Fruit fly (Drosophila melanogaster) whole organism, embryonic: ENCODE results near the gene kek6.
A peak's percentile ranks its signal among the peaks of the same experiment; 100 is the strongest.

ENCODE experiments used
- Ada2b ChIP-seq: fragments of 200-800 bp; sonication (Bioruptor generic); IDR thresholded peaks from 2 replicates; pipeline ENCODE4 v1.3.6; 2022; ENCODE audit warnings: missing biosample characterization, missing genetic modification characterization
- BEAF-32 ChIP-seq: fragments of 200-800 bp; sonication (Bioruptor generic); optimal IDR thresholded peaks from 3 replicates; lab custom pipeline; 2017; ENCODE audit warnings: missing biosample characterization, missing genetic modification characterization, mild to moderate bottlenecking, moderate library complexity, missing genetic modification reagents
- CG13775 ChIP-seq: fragments of 200-800 bp; sonication (Bioruptor generic); optimal IDR thresholded peaks from 3 replicates; lab custom pipeline; 2017; ENCODE audit warnings: missing biosample characterization, mild to moderate bottlenecking, missing genetic modification characterization
- CG1529 ChIP-seq: fragments of 200-800 bp; sonication (Bioruptor generic); optimal IDR thresholded peaks from 3 replicates; lab custom pipeline; 2018; ENCODE audit warnings: missing biosample characterization, missing genetic modification characterization
- CG1647 ChIP-seq: fragments of 200-800 bp; sonication (Bioruptor generic); optimal IDR thresholded peaks from 3 replicates; lab custom pipeline; 2016; ENCODE audit warnings: missing biosample characterization, missing genetic modification characterization
- CG16813 ChIP-seq: fragments of 200-800 bp; sonication (Bioruptor generic); IDR thresholded peaks from 3 replicates; pipeline ENCODE4 v1.3.6; 2022; ENCODE audit warnings: missing biosample characterization, missing genetic modification characterization; ENCODE audit not compliant: partially characterized antibody
- CG18262 ChIP-seq: fragments of 200-800 bp; optimal IDR thresholded peaks from 3 replicates; lab custom pipeline; 2019; ENCODE audit warnings: missing biosample characterization, mild to moderate bottlenecking, missing genetic modification characterization, moderate library complexity
- CG30403 ChIP-seq: fragments of 200-800 bp; sonication (Bioruptor generic); optimal IDR thresholded peaks from 3 replicates; lab custom pipeline; 2016; ENCODE audit warnings: missing biosample characterization, missing genetic modification characterization
- CG42726 ChIP-seq: fragments of 200-800 bp; sonication (Bioruptor generic); IDR thresholded peaks from 2 replicates; pipeline ENCODE4 v1.3.6; 2022; ENCODE audit warnings: missing biosample characterization, missing genetic modification characterization; ENCODE audit not compliant: partially characterized antibody
- CG4730 ChIP-seq: fragments of 200-800 bp; sonication (Bioruptor generic); IDR thresholded peaks from 2 replicates; pipeline ENCODE4 v1.3.6; 2022; ENCODE audit warnings: missing biosample characterization, missing genetic modification characterization
- CG7928 ChIP-seq: fragments of 200-800 bp; sonication (Bioruptor generic); optimal IDR thresholded peaks from 2 replicates; lab custom pipeline; 2017; ENCODE audit warnings: missing biosample characterization, mild to moderate bottlenecking, missing genetic modification characterization
- CG7987 ChIP-seq: fragments of 200-800 bp; sonication (Bioruptor generic); optimal IDR thresholded peaks from 2 replicates; lab custom pipeline; 2018; ENCODE audit warnings: missing biosample characterization, mild to moderate bottlenecking, missing genetic modification characterization, moderate library complexity
- CG9932 ChIP-seq: fragments of 200-800 bp; sonication (Bioruptor generic); IDR thresholded peaks from 2 replicates; pipeline ENCODE4 v1.3.6; 2022; ENCODE audit warnings: missing biosample characterization, missing genetic modification characterization
- CTCF ChIP-seq: fragments of 200-800 bp; sonication (Bioruptor generic); optimal IDR thresholded peaks from 2 replicates; lab custom pipeline; 2017; ENCODE audit warnings: missing biosample characterization, mild to moderate bottlenecking, missing genetic modification characterization, moderate library complexity
- CoRest ChIP-seq: fragments of 200-800 bp; sonication (Bioruptor generic); optimal IDR thresholded peaks from 3 replicates; lab custom pipeline; 2018; ENCODE audit warnings: missing biosample characterization, mild to moderate bottlenecking, missing genetic modification characterization, moderate library complexity
- D19A ChIP-seq: fragments of 200-800 bp; optimal IDR thresholded peaks from 3 replicates; lab custom pipeline; 2019; ENCODE audit warnings: missing biosample characterization, mild to moderate bottlenecking, missing genetic modification characterization, moderate library complexity
- Doc3 ChIP-seq: fragments of 200-800 bp; sonication (Bioruptor generic); IDR thresholded peaks from 3 replicates; pipeline ENCODE4 v1.3.6; 2022; ENCODE audit warnings: missing biosample characterization, missing genetic modification characterization; ENCODE audit not compliant: partially characterized antibody
- Hmx ChIP-seq: fragments of 200-800 bp; sonication (Bioruptor generic); optimal IDR thresholded peaks from 2 replicates; lab custom pipeline; 2016; ENCODE audit warnings: missing biosample characterization, missing genetic modification characterization
- Hr39 ChIP-seq: fragments of >200 bp; optimal IDR thresholded peaks from 2 replicates; lab custom pipeline; 2017
- Hsf ChIP-seq: fragments of 200-800 bp; sonication (Bioruptor generic); optimal IDR thresholded peaks from 3 replicates; lab custom pipeline; 2016; ENCODE audit warnings: missing biosample characterization, missing genetic modification characterization
- Max ChIP-seq: fragments of 200-800 bp; sonication (Bioruptor generic); optimal IDR thresholded peaks from 2 replicates; lab custom pipeline; 2016; ENCODE audit warnings: missing biosample characterization, mild to moderate bottlenecking, missing genetic modification characterization
- Mes4 ChIP-seq: fragments of 200-800 bp; sonication (Bioruptor generic); optimal IDR thresholded peaks from 2 replicates; lab custom pipeline; 2016; ENCODE audit warnings: missing biosample characterization, missing genetic modification characterization
- Nf-YC ChIP-seq: fragments of 200-800 bp; optimal IDR thresholded peaks from 3 replicates; lab custom pipeline; 2019; ENCODE audit warnings: missing biosample characterization, mild to moderate bottlenecking, missing genetic modification characterization, moderate library complexity
- Sox102F ChIP-seq: fragments of 200-800 bp; sonication (Bioruptor generic); optimal IDR thresholded peaks from 2 replicates; lab custom pipeline; 2018; ENCODE audit warnings: missing biosample characterization, mild to moderate bottlenecking, missing genetic modification characterization, moderate library complexity
- Sry-β ChIP-seq: fragments of 200-800 bp; sonication (Bioruptor generic); optimal IDR thresholded peaks from 2 replicates; lab custom pipeline; 2018; ENCODE audit warnings: missing biosample characterization, mild to moderate bottlenecking, missing genetic modification characterization, moderate library complexity
- al ChIP-seq: fragments of 200-800 bp; sonication (Bioruptor generic); IDR thresholded peaks from 2 replicates; pipeline ENCODE4 v1.3.6; 2022; ENCODE audit warnings: missing biosample characterization, missing genetic modification characterization
- amos ChIP-seq: fragments of 200-800 bp; sonication (Bioruptor generic); IDR thresholded peaks from 2 replicates; pipeline ENCODE4 v1.3.6; 2022; ENCODE audit warnings: missing biosample characterization, missing genetic modification characterization; ENCODE audit not compliant: partially characterized antibody
- aop ChIP-seq: fragments of 200-800 bp; sonication (Bioruptor generic); IDR thresholded peaks from 2 replicates; pipeline ENCODE4 v1.3.6; 2022; ENCODE audit warnings: missing biosample characterization, missing genetic modification characterization
- bbx ChIP-seq: fragments of 200-800 bp; sonication (Bioruptor generic); IDR thresholded peaks from 2 replicates; pipeline ENCODE4 v1.3.6; 2022; ENCODE audit warnings: missing biosample characterization, missing genetic modification characterization; ENCODE audit not compliant: partially characterized antibody
- bowl ChIP-seq: fragments of 200-800 bp; sonication (Bioruptor generic); IDR thresholded peaks from 2 replicates; pipeline ENCODE4 v1.3.6; 2022; ENCODE audit warnings: missing biosample characterization, missing genetic modification characterization
- br ChIP-seq: fragments of >200 bp; optimal IDR thresholded peaks from 2 replicates; lab custom pipeline; 2017
- bsh ChIP-seq, 2 experiments: fragments of 200-800 bp; sonication (Bioruptor generic); optimal IDR thresholded peaks; 2 replicates each; lab custom pipeline; 2017 to 2018; ENCODE audit warnings: mild to moderate bottlenecking in 2 of 2, missing biosample characterization in 2 of 2, missing genetic modification characterization in 2 of 2, moderate library complexity in 1 of 2
- fru ChIP-seq: fragments of >200 bp; optimal IDR thresholded peaks from 2 replicates; lab custom pipeline; 2017
- gcm2 ChIP-seq: fragments of 200-800 bp; sonication (Bioruptor generic); optimal IDR thresholded peaks from 2 replicates; lab custom pipeline; 2016; ENCODE audit warnings: missing biosample characterization, missing genetic modification characterization
- grn ChIP-seq: fragments of 200-800 bp; sonication (Bioruptor generic); optimal IDR thresholded peaks from 3 replicates; lab custom pipeline; 2017; ENCODE audit warnings: missing biosample characterization, missing genetic modification characterization
- inv ChIP-seq: fragments of 200-800 bp; sonication (Bioruptor generic); IDR thresholded peaks from 2 replicates; pipeline ENCODE4 v1.3.6; 2022; ENCODE audit warnings: missing biosample characterization, missing genetic modification characterization; ENCODE audit not compliant: partially characterized antibody
- jigr1 ChIP-seq: fragments of 200-800 bp; sonication (Bioruptor generic); IDR thresholded peaks from 3 replicates; pipeline ENCODE4 v1.3.6; 2022; ENCODE audit warnings: missing biosample characterization, missing genetic modification characterization
- kay ChIP-seq: fragments of 200-800 bp; sonication (Bioruptor generic); optimal IDR thresholded peaks from 2 replicates; lab custom pipeline; 2016; ENCODE audit warnings: missing biosample characterization, missing genetic modification characterization
- lbe ChIP-seq: fragments of 200-800 bp; sonication (Bioruptor generic); optimal IDR thresholded peaks from 2 replicates; lab custom pipeline; 2016; ENCODE audit warnings: missing biosample characterization, mild to moderate bottlenecking, missing genetic modification characterization
- mld ChIP-seq: fragments of 200-800 bp; sonication (Bioruptor generic); IDR thresholded peaks from 3 replicates; pipeline ENCODE4 v1.3.6; 2022; ENCODE audit warnings: missing biosample characterization, missing genetic modification characterization; ENCODE audit not compliant: partially characterized antibody
- org-1 ChIP-seq: fragments of 200-800 bp; sonication (Bioruptor generic); optimal IDR thresholded peaks from 2 replicates; lab custom pipeline; 2017; ENCODE audit warnings: missing biosample characterization, missing genetic modification characterization
- pan ChIP-seq, 4 experiments: fragments of >200 bp in 3 of 4; fragments of 200-800 bp in 1 of 4; sonication (Bioruptor generic) in 1 of 4; optimal IDR thresholded peaks in 3 of 4; IDR thresholded peaks in 1 of 4; 2 replicates each; pipeline versions ENCODE4 v1.3.6 to Lab custom; 2017 to 2022; ENCODE audit warnings: missing biosample characterization in 2 of 4, missing genetic modification characterization in 2 of 4, mixed read lengths in 1 of 4
- pita ChIP-seq: fragments of 200-800 bp; sonication (Bioruptor generic); optimal IDR thresholded peaks from 2 replicates; lab custom pipeline; 2017; ENCODE audit warnings: missing biosample characterization, mild to moderate bottlenecking, missing genetic modification characterization
- row ChIP-seq: fragments of 200-800 bp; sonication (Bioruptor generic); IDR thresholded peaks from 3 replicates; pipeline ENCODE4 v1.3.6; 2022; ENCODE audit warnings: missing biosample characterization, missing genetic modification characterization
- scrt ChIP-seq: fragments of 200-800 bp; sonication (Bioruptor generic); optimal IDR thresholded peaks from 2 replicates; lab custom pipeline; 2018; ENCODE audit warnings: missing biosample characterization, mild to moderate bottlenecking, missing genetic modification characterization, moderate library complexity
- slp2 ChIP-seq: fragments of 200-800 bp; sonication (Bioruptor generic); optimal IDR thresholded peaks from 2 replicates; lab custom pipeline; 2016; ENCODE audit warnings: missing biosample characterization, missing genetic modification characterization
- so ChIP-seq: fragments of 200-800 bp; sonication (Bioruptor generic); IDR thresholded peaks from 3 replicates; pipeline ENCODE4 v1.3.6; 2022; ENCODE audit warnings: missing biosample characterization, missing genetic modification characterization
- stwl ChIP-seq: fragments of 200-800 bp; sonication (Bioruptor generic); optimal IDR thresholded peaks from 3 replicates; lab custom pipeline; 2018; ENCODE audit warnings: missing biosample characterization, mild to moderate bottlenecking, missing genetic modification characterization, moderate library complexity
- tio ChIP-seq: fragments of 200-800 bp; sonication (Bioruptor generic); optimal IDR thresholded peaks from 2 replicates; lab custom pipeline; 2017; ENCODE audit warnings: missing biosample characterization, missing genetic modification characterization, inconsistent platforms
- zf30C ChIP-seq: fragments of 200-800 bp; sonication (Bioruptor generic); optimal IDR thresholded peaks from 3 replicates; lab custom pipeline; 2018; ENCODE audit warnings: missing biosample characterization, mild to moderate bottlenecking, missing genetic modification characterization

The kek6 gene

DNA sequence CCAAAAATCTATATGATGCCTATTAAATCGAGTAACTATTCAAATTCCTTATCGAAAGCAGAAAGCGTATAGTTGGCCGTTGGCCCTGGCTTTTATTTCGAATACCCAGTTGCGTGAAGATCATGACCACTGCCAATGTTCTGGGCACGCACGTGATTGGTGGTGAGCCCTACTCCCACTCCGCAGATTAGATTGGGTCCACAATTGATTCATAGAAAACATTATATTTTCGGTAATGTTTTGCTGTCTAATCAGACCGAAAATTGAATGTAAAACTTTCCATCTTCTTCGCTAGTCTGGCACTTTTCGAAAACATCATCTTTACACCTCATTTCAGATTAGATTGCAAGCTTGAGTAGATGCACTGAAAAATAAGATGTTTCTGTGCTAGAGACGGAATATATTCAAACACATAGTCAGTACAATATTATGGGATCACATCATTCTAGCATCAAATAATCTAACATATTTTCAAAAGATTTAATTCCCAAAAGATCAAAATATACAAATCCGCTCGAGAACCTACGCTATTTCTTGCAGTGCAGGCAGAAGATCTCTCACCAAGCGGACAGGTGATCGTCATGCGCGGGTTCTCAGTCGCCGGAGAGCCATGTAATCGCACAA, 29.6 kb upstream of the kek6 start, which contains the start of gene CG1774 (continued):
- TF ChIP-seq inv (GFP tag; lab: Robert Waterston, UW) (no peak), Hmx (GFP tag; lab: Kevin White, UChicago) (peak; percentile 34), zf30C (peak; percentile 73), Max (GFP tag; lab: Kevin White, UChicago) (peak; percentile 68), Nf-YC (tag; lab: Kevin White, UChicago) (peak; percentile 37), Ada2b (peak; percentile 77), kay (GFP tag; lab: Kevin White, UChicago) (peak; percentile 68), gcm2 (GFP tag; lab: Kevin White, UChicago) (peak; percentile 1), CG16813 (GFP tag; lab: Robert Waterston, UW) (no peak), Doc3 (GFP tag; lab: Robert Waterston, UW) (no peak), CG42726 (GFP tag; lab: Robert Waterston, UW) (no peak), bbx (GFP tag; lab: Robert Waterston, UW) (no peak), so (GFP tag; lab: Robert Waterston, UW) (peak; percentile 47; the same call in 1 of the 3 replicates), stwl (no peak), org-1 (GFP tag; lab: Kevin White, UChicago) (peak; percentile 76), scrt (GFP tag; lab: Kevin White, UChicago) (peak; percentile 81), Sry-β (no peak), fru (lab: Kevin White, UChicago) (no peak), grn (peak; percentile 23), slp2 (GFP tag; lab: Kevin White, UChicago) (peak; percentile 63), br (lab: Kevin White, UChicago) (no peak), pita (GFP tag; lab: Kevin White, UChicago) (no peak), aop (GFP tag; lab: Robert Waterston, UW) (no peak), tio (GFP tag; lab: Kevin White, UChicago) (no peak), bowl (GFP tag; lab: Robert Waterston, UW) (0 out of 2 replicates have a peak, but pooled peaks have one; percentile 28), CG1647 (GFP tag; lab: Kevin White, UChicago) (peak; percentile 68), pan (optimal IDR thresholded peaks at IDR 0.05; lab: Kevin White, UChicago) (no peak), pan (GFP tag; optimal IDR thresholded peaks at IDR 0.05 in 1 of 2, IDR thresholded peaks at IDR 0.05 in 1 of 2) (peak in 1 of 2 experiments; percentile 80), amos (GFP tag; lab: Robert Waterston, UW) (no peak), lbe (GFP tag; lab: Kevin White, UChicago) (peak; percentile 72), Mes4 (GFP tag; lab: Kevin White, UChicago) (peak; percentile 33), mld (GFP tag; lab: Robert Waterston, UW) (no peak), Sox102F (GFP tag; lab: Kevin White, UChicago) (no peak), Hsf (GFP tag; lab: Kevin White, UChicago) (peak; percentile 81), CG9932 (peak; percentile 83), CG4730 (GFP tag; lab: Robert Waterston, UW) (peak; percentile 46; the same call in 1 of the 2 replicates), D19A (tag; lab: Kevin White, UChicago) (peak; percentile 54), CG1529 (GFP tag; lab: Kevin White, UChicago) (peak; percentile 37), al (GFP tag; lab: Robert Waterston, UW) (peak; percentile 81), Hr39 (no peak), CoRest (peak; percentile 79), BEAF-32 (no peak), CG30403 (GFP tag; lab: Kevin White, UChicago) (peak; percentile 84), CG13775 (peak; percentile 75), CG7928 (GFP tag; lab: Kevin White, UChicago) (peak; percentile 35), bsh (GFP tag; optimal IDR thresholded peaks at IDR 0.05; lab: Kevin White, UChicago) (peak in 1 of 2 experiments; percentile 75), jigr1 (0 out of 3 replicates have a peak, but pooled peaks have one; percentile 24), CG7987 (GFP tag; lab: Kevin White, UChicago) (peak; percentile 73), row (GFP tag; lab: Robert Waterston, UW) (peak; percentile 89), CG18262 (peak; percentile 66), CTCF (GFP tag; lab: Kevin White, UChicago) (no peak)
